Fruit fly (Drosophila melanogaster) whole organism, embryonic: ENCODE results near the gene CG17202.

Source experiments
- Aef1 ChIP-seq: fragments of 200-800 bp; sonication (Bioruptor generic); IDR thresholded peaks from 3 replicates; pipeline ENCODE4 v1.3.6; 2022; ENCODE audit warnings: missing biosample characterization, missing genetic modification characterization
- Atf-2 ChIP-seq: fragments of 200-800 bp; sonication (Bioruptor generic); optimal IDR thresholded peaks from 2 replicates; lab custom pipeline; 2016; ENCODE audit warnings: missing biosample characterization, missing genetic modification characterization
- Bdp1 ChIP-seq: fragments of 200-800 bp; sonication (Bioruptor generic); optimal IDR thresholded peaks from 3 replicates; lab custom pipeline; 2016; ENCODE audit warnings: missing biosample characterization, missing genetic modification characterization
- CG10959 ChIP-seq: fragments of 200-800 bp; sonication (Bioruptor generic); IDR thresholded peaks from 2 replicates; pipeline ENCODE4 v1.3.6; 2022; ENCODE audit warnings: missing biosample characterization, missing genetic modification characterization
- CG11398 ChIP-seq: fragments of 200-800 bp; sonication (Bioruptor generic); optimal IDR thresholded peaks from 2 replicates; lab custom pipeline; 2016; ENCODE audit warnings: missing biosample characterization, missing genetic modification characterization
- CG14710 ChIP-seq: fragments of 200-800 bp; sonication (Bioruptor generic); optimal IDR thresholded peaks from 3 replicates; lab custom pipeline; 2019; ENCODE audit warnings: missing biosample characterization, mild to moderate bottlenecking, missing genetic modification characterization, moderate library complexity
- CG14965 ChIP-seq: fragments of 200-800 bp; sonication (Bioruptor generic); optimal IDR thresholded peaks from 2 replicates; lab custom pipeline; 2016; ENCODE audit warnings: missing biosample characterization, missing genetic modification characterization, borderline replicate concordance
- CG2116 ChIP-seq: fragments of 200-800 bp; sonication (Bioruptor generic); optimal IDR thresholded peaks from 3 replicates; lab custom pipeline; 2018; ENCODE audit warnings: missing biosample characterization, mild to moderate bottlenecking, missing genetic modification characterization
- CG2202 ChIP-seq: fragments of 200-800 bp; sonication (Bioruptor generic); optimal IDR thresholded peaks from 2 replicates; lab custom pipeline; 2018; ENCODE audit warnings: missing biosample characterization, mild to moderate bottlenecking, missing genetic modification characterization
- CG32772 ChIP-seq: fragments of 200-800 bp; sonication (Bioruptor generic); IDR thresholded peaks from 2 replicates; pipeline ENCODE4 v1.3.6; 2022; ENCODE audit warnings: missing biosample characterization, missing genetic modification characterization
- CG3995 ChIP-seq: fragments of 200-800 bp; sonication (Bioruptor generic); optimal IDR thresholded peaks from 3 replicates; lab custom pipeline; 2016; ENCODE audit warnings: missing biosample characterization, missing genetic modification characterization
- CG4854 ChIP-seq: fragments of 200-800 bp; sonication (Bioruptor generic); optimal IDR thresholded peaks from 2 replicates; lab custom pipeline; 2016; ENCODE audit warnings: missing biosample characterization, missing genetic modification characterization, inconsistent platforms
- CG6813 ChIP-seq: fragments of 200-800 bp; sonication (Bioruptor generic); optimal IDR thresholded peaks from 2 replicates; lab custom pipeline; 2017; ENCODE audit warnings: missing biosample characterization, missing genetic modification characterization, mild to moderate bottlenecking, moderate library complexity, missing genetic modification reagents
- CG9609 ChIP-seq: fragments of 200-800 bp; sonication (Bioruptor generic); optimal IDR thresholded peaks from 3 replicates; lab custom pipeline; 2016; ENCODE audit warnings: missing biosample characterization, missing genetic modification characterization
- CG9727 ChIP-seq: fragments of 200-800 bp; sonication (Bioruptor generic); optimal IDR thresholded peaks from 3 replicates; lab custom pipeline; 2017; ENCODE audit warnings: missing biosample characterization, mild to moderate bottlenecking, missing genetic modification characterization
- CoRest ChIP-seq: fragments of 200-800 bp; sonication (Bioruptor generic); optimal IDR thresholded peaks from 3 replicates; lab custom pipeline; 2018; ENCODE audit warnings: missing biosample characterization, mild to moderate bottlenecking, missing genetic modification characterization, moderate library complexity
- D ChIP-seq, 2 experiments: fragments of 200-800 bp in 1 of 2; fragments of >200 bp in 1 of 2; sonication (Bioruptor generic) in 1 of 2; optimal IDR thresholded peaks; 2 replicates in 1 of 2; 3 replicates in 1 of 2; lab custom pipeline; 2017; ENCODE audit warnings: mild to moderate bottlenecking in 1 of 2, missing biosample characterization in 1 of 2, missing genetic modification characterization in 1 of 2, missing genetic modification reagents in 1 of 2
- Dad ChIP-seq: fragments of 200-800 bp; sonication (Bioruptor generic); optimal IDR thresholded peaks from 3 replicates; lab custom pipeline; 2016; ENCODE audit warnings: missing biosample characterization, missing genetic modification characterization
- Dek ChIP-seq: fragments of 200-800 bp; sonication (Bioruptor generic); optimal IDR thresholded peaks from 3 replicates; lab custom pipeline; 2019; ENCODE audit warnings: missing biosample characterization, mild to moderate bottlenecking, missing genetic modification characterization, moderate library complexity
- Drgx ChIP-seq: fragments of 200-800 bp; sonication (Bioruptor generic); IDR thresholded peaks from 2 replicates; pipeline ENCODE4 v1.3.6; 2022; ENCODE audit warnings: missing biosample characterization, missing genetic modification characterization
- Ets97D ChIP-seq: fragments of 200-800 bp; sonication (Bioruptor generic); optimal IDR thresholded peaks from 3 replicates; lab custom pipeline; 2016; ENCODE audit warnings: missing biosample characterization, missing genetic modification characterization
- Gsc ChIP-seq: fragments of 200-800 bp; sonication (Bioruptor generic); IDR thresholded peaks from 2 replicates; pipeline ENCODE4 v1.3.6; 2022; ENCODE audit warnings: missing biosample characterization, missing genetic modification characterization
- HmgZ ChIP-seq: fragments of 200-800 bp; sonication (Bioruptor generic); optimal IDR thresholded peaks from 2 replicates; lab custom pipeline; 2018; ENCODE audit warnings: missing biosample characterization, mild to moderate bottlenecking, missing genetic modification characterization
- Hmx ChIP-seq: fragments of 200-800 bp; sonication (Bioruptor generic); optimal IDR thresholded peaks from 2 replicates; lab custom pipeline; 2016; ENCODE audit warnings: missing biosample characterization, missing genetic modification characterization
- Hr39 ChIP-seq: fragments of >200 bp; optimal IDR thresholded peaks from 2 replicates; lab custom pipeline; 2017
- Jarid2 ChIP-seq: fragments of 200-800 bp; sonication (Bioruptor generic); optimal IDR thresholded peaks from 3 replicates; lab custom pipeline; 2017; ENCODE audit warnings: mild to moderate bottlenecking, missing biosample characterization, missing genetic modification reagents, missing genetic modification characterization
- Lim3 ChIP-seq: fragments of 200-800 bp; sonication (Bioruptor generic); IDR thresholded peaks from 2 replicates; pipeline ENCODE4 v1.3.6; 2022; ENCODE audit warnings: missing biosample characterization, missing genetic modification characterization
- PHDP ChIP-seq: fragments of 200-800 bp; sonication (Bioruptor generic); optimal IDR thresholded peaks from 3 replicates; lab custom pipeline; 2018; ENCODE audit warnings: missing biosample characterization, mild to moderate bottlenecking, missing genetic modification characterization, moderate library complexity
- Pdp1 ChIP-seq, 2 experiments: fragments of 200-800 bp; sonication (Bioruptor generic); optimal IDR thresholded peaks; 3 replicates each; lab custom pipeline; 2016; ENCODE audit warnings: missing biosample characterization in 2 of 2, missing genetic modification characterization in 2 of 2, mild to moderate bottlenecking in 1 of 2, moderate library complexity in 1 of 2
- Sox102F ChIP-seq: fragments of 200-800 bp; sonication (Bioruptor generic); optimal IDR thresholded peaks from 2 replicates; lab custom pipeline; 2018; ENCODE audit warnings: missing biosample characterization, mild to moderate bottlenecking, missing genetic modification characterization, moderate library complexity
- TFAM ChIP-seq: fragments of 200-800 bp; sonication (Bioruptor generic); optimal IDR thresholded peaks from 2 replicates; lab custom pipeline; 2017; ENCODE audit warnings: missing biosample characterization, missing genetic modification characterization, inconsistent platforms
- Trl ChIP-seq, 3 experiments: fragments of >200 bp in 2 of 3; fragments of 200-800 bp in 1 of 3; sonication (Bioruptor generic) in 1 of 3; optimal IDR thresholded peaks; 2 replicates in 1 of 3; 3 replicates in 2 of 3; lab custom pipeline; 2016 to 2017; ENCODE audit warnings: missing biosample characterization in 1 of 3, missing genetic modification characterization in 1 of 3
- YL-1 ChIP-seq: fragments of 200-800 bp; sonication (Bioruptor generic); optimal IDR thresholded peaks from 3 replicates; lab custom pipeline; 2017; ENCODE audit warnings: missing biosample characterization, mild to moderate bottlenecking, missing genetic modification characterization
- ato ChIP-seq: fragments of 200-800 bp; sonication (Bioruptor generic); IDR thresholded peaks from 2 replicates; pipeline ENCODE4 v1.3.6; 2022; ENCODE audit warnings: missing biosample characterization, missing genetic modification characterization; ENCODE audit not compliant: partially characterized antibody
- bcd ChIP-seq: fragments of 200-800 bp; sonication (Bioruptor generic); optimal IDR thresholded peaks from 2 replicates; lab custom pipeline; 2017; ENCODE audit warnings: missing biosample characterization, mild to moderate bottlenecking, missing genetic modification characterization
- dysf ChIP-seq: fragments of 200-800 bp; sonication (Bioruptor generic); IDR thresholded peaks from 3 replicates; pipeline ENCODE4 v1.3.6; 2022; ENCODE audit warnings: missing biosample characterization, missing genetic modification characterization
- fu2 ChIP-seq: fragments of 200-800 bp; sonication (Bioruptor generic); optimal IDR thresholded peaks from 2 replicates; lab custom pipeline; 2016; ENCODE audit warnings: missing biosample characterization, missing genetic modification characterization
- gsb-n ChIP-seq: fragments of 200-800 bp; sonication (Bioruptor generic); optimal IDR thresholded peaks from 3 replicates; lab custom pipeline; 2018; ENCODE audit warnings: missing biosample characterization, mild to moderate bottlenecking, missing genetic modification characterization
- ham ChIP-seq: fragments of 200-800 bp; sonication (Bioruptor generic); IDR thresholded peaks from 2 replicates; pipeline ENCODE4 v1.3.6; 2022; ENCODE audit warnings: missing biosample characterization, missing genetic modification characterization
- her ChIP-seq: fragments of 200-800 bp; sonication (Bioruptor generic); optimal IDR thresholded peaks from 2 replicates; lab custom pipeline; 2016; ENCODE audit warnings: missing biosample characterization, missing genetic modification characterization
- kah ChIP-seq: fragments of 200-800 bp; sonication (Bioruptor generic); optimal IDR thresholded peaks from 2 replicates; lab custom pipeline; 2018; ENCODE audit warnings: missing biosample characterization, mild to moderate bottlenecking, missing genetic modification characterization
- knrl ChIP-seq: fragments of 200-800 bp; sonication (Bioruptor generic); IDR thresholded peaks from 3 replicates; pipeline ENCODE4 v1.3.6; 2022; ENCODE audit warnings: missing biosample characterization, missing genetic modification characterization; ENCODE audit not compliant: partially characterized antibody
- maf-S ChIP-seq: fragments of 200-800 bp; sonication (Bioruptor generic); optimal IDR thresholded peaks from 2 replicates; lab custom pipeline; 2016; ENCODE audit warnings: missing biosample characterization, missing genetic modification characterization
- pnt ChIP-seq: fragments of 200-800 bp; sonication (Bioruptor generic); optimal IDR thresholded peaks from 3 replicates; lab custom pipeline; 2016; ENCODE audit warnings: missing biosample characterization, missing genetic modification characterization
- pum ChIP-seq: fragments of 200-800 bp; sonication (Bioruptor generic); optimal IDR thresholded peaks from 2 replicates; lab custom pipeline; 2016; ENCODE audit warnings: missing biosample characterization, missing genetic modification characterization
- pzg ChIP-seq: fragments of 200-800 bp; sonication (Bioruptor generic); optimal IDR thresholded peaks from 3 replicates; lab custom pipeline; 2018; ENCODE audit warnings: missing biosample characterization, mild to moderate bottlenecking, missing genetic modification characterization, moderate library complexity
- rib ChIP-seq: fragments of 200-800 bp; sonication (Bioruptor generic); IDR thresholded peaks from 2 replicates; pipeline ENCODE4 v1.3.6; 2022; ENCODE audit warnings: missing biosample characterization, missing genetic modification characterization
- sima ChIP-seq: fragments of 200-800 bp; sonication (Bioruptor generic); optimal IDR thresholded peaks from 2 replicates; lab custom pipeline; 2016; ENCODE audit warnings: missing biosample characterization, missing genetic modification characterization

Gene CG17202

DNA sequence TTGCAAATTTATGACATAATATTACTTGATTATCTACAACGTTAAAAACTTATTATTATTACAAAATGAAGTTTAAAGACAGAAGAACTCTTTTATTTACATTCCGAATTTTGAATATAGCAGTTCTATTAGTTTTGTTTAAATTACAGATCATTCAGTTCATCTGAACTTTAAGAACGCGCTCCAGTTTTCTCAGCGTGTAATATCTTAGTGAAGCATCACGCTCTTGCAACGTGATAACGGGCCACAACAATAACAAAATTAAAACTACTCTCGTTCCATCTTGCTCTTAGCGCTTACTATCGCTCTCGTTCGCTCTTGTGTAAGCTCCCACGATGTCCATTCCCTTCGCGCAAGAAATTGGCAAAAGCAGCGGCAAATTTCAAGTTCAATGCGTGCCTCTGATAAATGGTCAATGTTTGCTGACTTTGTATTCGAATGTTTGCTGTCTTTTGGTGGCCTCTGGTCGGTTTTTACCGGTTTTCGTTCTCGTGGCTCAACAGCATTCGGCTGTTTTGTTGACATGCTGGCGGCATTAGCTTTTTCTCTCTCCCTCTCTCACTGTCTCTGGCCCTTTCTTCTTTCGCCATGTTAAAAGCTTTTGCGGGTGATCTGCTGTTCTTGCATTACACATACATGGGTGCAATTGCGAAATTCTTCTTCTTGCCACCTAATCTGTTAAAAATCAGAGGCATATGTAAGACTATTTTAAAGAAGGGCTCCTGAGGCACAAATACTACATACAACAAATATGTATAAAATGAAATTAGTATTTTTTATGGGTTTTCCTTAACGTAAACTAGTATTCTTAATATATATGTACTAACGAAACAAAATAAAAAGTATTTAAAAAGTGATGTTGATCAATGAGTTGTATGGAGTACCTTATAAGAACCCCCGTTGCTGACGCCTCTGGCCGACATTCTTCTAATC lies 20.3 kb downstream of the CG17202 start (continued):
- TF ChIP-seq bcd (GFP tag; lab: Kevin White, UChicago) (peak; percentile 13), maf-S (GFP tag; lab: Kevin White, UChicago) (no peak), HmgZ (tag; lab: Kevin White, UChicago) (no peak), ato (no peak), CG32772 (GFP tag; lab: Robert Waterston, UW) (no peak), Hmx (peak; percentile 9), CG6813 (GFP tag; lab: Kevin White, UChicago) (peak; percentile 6), Aef1 (no peak), CG2116 (GFP tag; lab: Kevin White, UChicago) (no peak), CG4854 (no peak), Pdp1 (GFP tag; optimal IDR thresholded peaks at IDR 0.05; lab: Kevin White, UChicago) (peak in 1 of 2 experiments; percentile 27), her (GFP tag; lab: Kevin White, UChicago) (no peak), rib (GFP tag; lab: Robert Waterston, UW) (0 out of 2 replicates have a peak, but pooled peaks have one; percentile 42), kah (GFP tag; lab: Kevin White, UChicago) (no peak), TFAM (GFP tag; lab: Kevin White, UChicago) (no peak), pum (GFP tag; lab: Kevin White, UChicago) (no peak), PHDP (tag; lab: Kevin White, UChicago) (peak; percentile 55), ham (GFP tag; lab: Robert Waterston, UW) (no peak), CG2202 (tag; lab: Kevin White, UChicago) (no peak), Ets97D (GFP tag; lab: Kevin White, UChicago) (no peak), fu2 (GFP tag; lab: Kevin White, UChicago) (no peak), CG14710 (tag; lab: Kevin White, UChicago) (no peak), CoRest (peak; percentile 58), Trl (optimal IDR thresholded peaks at IDR 0.05; lab: Kevin White, UChicago) (peak; percentile 15 to 76), Trl (GFP tag; optimal IDR thresholded peaks at IDR 0.05; lab: Kevin White, UChicago) (no peak), pzg (no peak), CG9727 (GFP tag; lab: Kevin White, UChicago) (peak; percentile 44), dysf (GFP tag; lab: Robert Waterston, UW) (peak; percentile 43; the same call in 1 of the 3 replicates), Lim3 (GFP tag; lab: Robert Waterston, UW) (no peak), Bdp1 (GFP tag; lab: Kevin White, UChicago) (no peak), gsb-n (tag; lab: Kevin White, UChicago) (no peak), Dad (no peak), Atf-2 (GFP tag; lab: Kevin White, UChicago) (no peak), Dek (tag; lab: Kevin White, UChicago) (peak; percentile 12), YL-1 (no peak), sima (GFP tag; lab: Kevin White, UChicago) (no peak), CG3995 (GFP tag; lab: Kevin White, UChicago) (peak; percentile 41), Gsc (GFP tag; lab: Robert Waterston, UW) (no peak), Hr39 (lab: Kevin White, UChicago) (no peak), CG11398 (no peak), Sox102F (GFP tag; lab: Kevin White, UChicago) (peak; percentile 7), D (optimal IDR thresholded peaks at IDR 0.05; lab: Kevin White, UChicago) (no peak), D (GFP tag; optimal IDR thresholded peaks at IDR 0.05; lab: Kevin White, UChicago) (no peak), CG14965 (GFP tag; lab: Kevin White, UChicago) (no peak), knrl (GFP tag; lab: Robert Waterston, UW) (no peak), Drgx (GFP tag; lab: Robert Waterston, UW) (peak; percentile 55), CG10959 (GFP tag; lab: Robert Waterston, UW) (no peak), CG9609 (GFP tag; lab: Kevin White, UChicago) (no peak), pnt (GFP tag; lab: Kevin White, UChicago) (no peak), Jarid2 (GFP tag; lab: Kevin White, UChicago) (no peak)
